Fruit fly (Drosophila melanogaster) whole organism, wandering third instar larva: ENCODE results near the gene CG6656.
A peak's percentile ranks its signal among the peaks of the same experiment; 100 is the strongest.

Experiments used
- Abd-B ChIP-seq: fragments of >200 bp; optimal IDR thresholded peaks from 2 replicates; lab custom pipeline; 2017; ENCODE audit warnings: missing biosample characterization, missing genetic modification characterization
- CG32264 ChIP-seq: fragments of 200-800 bp; sonication (Bioruptor generic); optimal IDR thresholded peaks from 2 replicates; lab custom pipeline; 2016; ENCODE audit warnings: missing biosample characterization, missing genetic modification characterization
- CG9705 ChIP-seq: fragments of 200-800 bp; sonication (Bioruptor generic); optimal IDR thresholded peaks from 2 replicates; lab custom pipeline; 2018; ENCODE audit warnings: missing biosample characterization, mild to moderate bottlenecking, missing genetic modification characterization
- Dfd ChIP-seq: fragments of >200 bp; optimal IDR thresholded peaks from 2 replicates; lab custom pipeline; 2017; ENCODE audit warnings: missing biosample characterization, missing genetic modification characterization
- Dif ChIP-seq: fragments of 200-275, 200-300 bp; sonication (Bioruptor generic); optimal IDR thresholded peaks from 2 replicates; lab custom pipeline; 2018; ENCODE audit warnings: missing biosample characterization, missing genetic modification characterization; ENCODE audit not compliant: partially characterized antibody
- HLH106 ChIP-seq: fragments of 200-800 bp; optimal IDR thresholded peaks from 3 replicates; lab custom pipeline; 2019; ENCODE audit warnings: missing biosample characterization, mild to moderate bottlenecking, missing genetic modification characterization, moderate library complexity
- Hnf4 ChIP-seq: fragments of 200-800 bp; sonication (Bioruptor generic); optimal IDR thresholded peaks from 2 replicates; lab custom pipeline; 2016; ENCODE audit warnings: missing biosample characterization, mild to moderate bottlenecking, missing genetic modification characterization
- Hr78 ChIP-seq: fragments of >200 bp; optimal IDR thresholded peaks from 2 replicates; lab custom pipeline; 2017; ENCODE audit warnings: missing biosample characterization, missing genetic modification characterization
- Hr83 ChIP-seq: fragments of 200-300 bp; sonication (Bioruptor generic); optimal IDR thresholded peaks from 2 replicates; lab custom pipeline; 2016; ENCODE audit warnings: missing biosample characterization, mild to moderate bottlenecking, missing genetic modification characterization, moderate library complexity; ENCODE audit not compliant: poor library complexity, severe bottlenecking
- Jra ChIP-seq: sonication (Bioruptor generic); optimal IDR thresholded peaks from 2 replicates; lab custom pipeline; 2016; ENCODE audit warnings: missing biosample characterization, missing genetic modification characterization
- Mio ChIP-seq: sonication (Bioruptor generic); optimal IDR thresholded peaks from 2 replicates; lab custom pipeline; 2016; ENCODE audit warnings: missing biosample characterization, missing genetic modification characterization
- Myc ChIP-seq: fragments of >200 bp; optimal IDR thresholded peaks from 2 replicates; lab custom pipeline; 2017
- N ChIP-seq: fragments of >200 bp; optimal IDR thresholded peaks from 2 replicates; lab custom pipeline; 2018; ENCODE audit warnings: missing biosample characterization, missing external identifiers, missing genetic modification characterization
- OdsH ChIP-seq: fragments of 200-800 bp; sonication (Bioruptor generic); optimal IDR thresholded peaks from 2 replicates; lab custom pipeline; 2016; ENCODE audit warnings: missing biosample characterization, mild to moderate bottlenecking, missing genetic modification characterization
- Rel ChIP-seq, 2 experiments: fragments of 200-800 bp; sonication (Bioruptor generic) in 1 of 2; optimal IDR thresholded peaks; 2 replicates in 1 of 2; 3 replicates in 1 of 2; lab custom pipeline; 2016 to 2019; ENCODE audit warnings: mild to moderate bottlenecking in 2 of 2, missing biosample characterization in 2 of 2, missing genetic modification characterization in 2 of 2, moderate library complexity in 1 of 2
- Sp1 ChIP-seq: fragments of 200-800 bp; sonication (Bioruptor generic); optimal IDR thresholded peaks from 3 replicates; lab custom pipeline; 2019; ENCODE audit warnings: missing biosample characterization, mild to moderate bottlenecking, missing genetic modification characterization, moderate library complexity
- Vsx2 ChIP-seq: fragments of 200-300, 225-300 bp; sonication (Bioruptor generic); optimal IDR thresholded peaks from 2 replicates; lab custom pipeline; 2018; ENCODE audit warnings: missing biosample characterization, missing genetic modification characterization; ENCODE audit not compliant: partially characterized antibody
- br ChIP-seq: fragments of 200-800 bp; sonication (Bioruptor generic); optimal IDR thresholded peaks from 2 replicates; lab custom pipeline; 2016; ENCODE audit warnings: missing biosample characterization, missing genetic modification characterization
- brk ChIP-seq: fragments of 200-800 bp; sonication (Bioruptor generic); optimal IDR thresholded peaks from 2 replicates; lab custom pipeline; 2016; ENCODE audit warnings: missing biosample characterization, mild to moderate bottlenecking, missing genetic modification characterization
- dl ChIP-seq, 2 experiments: fragments of 175-275, 200-275 bp in 1 of 2; fragments of 200-275 bp in 1 of 2; sonication (Bioruptor generic); optimal IDR thresholded peaks; lab custom pipeline; 2018; ENCODE audit warnings: mild to moderate bottlenecking in 2 of 2, missing biosample characterization in 2 of 2, missing genetic modification characterization in 2 of 2, moderate library complexity in 2 of 2; ENCODE audit not compliant: partially characterized antibody in 2 of 2, insufficient read depth in 1 of 2
- dmrt93B ChIP-seq: fragments of 200-800 bp; sonication (Bioruptor generic); optimal IDR thresholded peaks from 2 replicates; lab custom pipeline; 2018; ENCODE audit warnings: missing biosample characterization, mild to moderate bottlenecking, missing genetic modification characterization
- dsf ChIP-seq: sonication (Bioruptor generic); optimal IDR thresholded peaks from 2 replicates; lab custom pipeline; 2016; ENCODE audit warnings: missing biosample characterization, missing genetic modification characterization, borderline replicate concordance
- ey ChIP-seq: fragments of 200-800 bp; sonication (Bioruptor generic); optimal IDR thresholded peaks from 2 replicates; lab custom pipeline; 2016; ENCODE audit warnings: missing biosample characterization, missing genetic modification characterization
- foxo ChIP-seq, 2 experiments: fragments of 200-800 bp; sonication (Bioruptor generic); optimal IDR thresholded peaks; 2 replicates in 1 of 2; 3 replicates in 1 of 2; lab custom pipeline; 2016 to 2017; ENCODE audit warnings: missing biosample characterization in 2 of 2, missing genetic modification characterization in 2 of 2
- fru ChIP-seq: fragments of 200-800 bp; sonication (Bioruptor generic); optimal IDR thresholded peaks from 3 replicates; lab custom pipeline; 2016; ENCODE audit warnings: missing biosample characterization, mild to moderate bottlenecking, missing genetic modification characterization
- h ChIP-seq: fragments of 200-800 bp; sonication (Bioruptor generic); optimal IDR thresholded peaks from 3 replicates; lab custom pipeline; 2016; ENCODE audit warnings: missing biosample characterization, mild to moderate bottlenecking, missing genetic modification characterization
- jim ChIP-seq: fragments of 175-275, 200-325 bp; sonication (Bioruptor generic); optimal IDR thresholded peaks from 2 replicates; lab custom pipeline; 2016; ENCODE audit warnings: missing biosample characterization, mild to moderate bottlenecking, missing genetic modification characterization
- lola ChIP-seq: fragments of >200 bp; optimal IDR thresholded peaks from 2 replicates; lab custom pipeline; 2017; ENCODE audit warnings: missing biosample characterization, missing genetic modification characterization
- pan ChIP-seq: fragments of >200 bp; optimal IDR thresholded peaks from 2 replicates; lab custom pipeline; 2017
- psq ChIP-seq: fragments of 200-800 bp; sonication (Bioruptor generic); optimal IDR thresholded peaks from 3 replicates; lab custom pipeline; 2017; ENCODE audit warnings: missing biosample characterization, mild to moderate bottlenecking, missing genetic modification characterization, moderate library complexity
- rgr ChIP-seq: fragments of 200-800 bp; sonication (Bioruptor generic); optimal IDR thresholded peaks from 3 replicates; lab custom pipeline; 2016; ENCODE audit warnings: missing biosample characterization, mild to moderate bottlenecking, missing genetic modification characterization
- sage ChIP-seq: fragments of 200-800 bp; sonication (Bioruptor generic); optimal IDR thresholded peaks from 2 replicates; lab custom pipeline; 2016; ENCODE audit warnings: missing biosample characterization, mild to moderate bottlenecking, missing genetic modification characterization
- sv ChIP-seq: fragments of 200-800 bp; sonication (Bioruptor generic); optimal IDR thresholded peaks from 3 replicates; lab custom pipeline; 2016; ENCODE audit warnings: missing biosample characterization, missing genetic modification characterization
- tai ChIP-seq: sonication (Bioruptor generic); optimal IDR thresholded peaks from 2 replicates; lab custom pipeline; 2016; ENCODE audit warnings: missing biosample characterization, missing genetic modification characterization
- woc ChIP-seq: sonication (Bioruptor generic); optimal IDR thresholded peaks from 2 replicates; lab custom pipeline; 2016; ENCODE audit warnings: missing biosample characterization, mild to moderate bottlenecking, missing genetic modification characterization

CG6656 gene

dm6 chr3R:21838505-21838956 is 36.6 kb upstream of the CG6656 start:
- TF ChIP-seq br (peak; percentile 82), CG32264 (GFP tag; lab: Kevin White, UChicago) (peak; percentile 29), Jra (GFP tag; lab: Kevin White, UChicago) (peak; percentile 73), dmrt93B (GFP tag; lab: Kevin White, UChicago) (peak; percentile 66), sage (peak; percentile 23), tai (peak; percentile 78), foxo (GFP tag; optimal IDR thresholded peaks at IDR 0.05; lab: Kevin White, UChicago) (peak; percentile 48 to 88), Mio (GFP tag; lab: Kevin White, UChicago) (no peak), Sp1 (peak; percentile 89), Rel (GFP tag; optimal IDR thresholded peaks at IDR 0.05; lab: Kevin White, UChicago) (peak; percentile 26), Rel (tag; optimal IDR thresholded peaks at IDR 0.05; lab: Kevin White, UChicago) (no peak), h (GFP tag; lab: Kevin White, UChicago) (peak; percentile 85), HLH106 (tag; lab: Kevin White, UChicago) (peak; percentile 79), Dif (GFP tag; lab: Kevin White, UChicago) (no peak), dsf (GFP tag; lab: Kevin White, UChicago) (peak; percentile 20), CG9705 (GFP tag; lab: Kevin White, UChicago) (peak; percentile 58), Vsx2 (no peak), ey (GFP tag; lab: Kevin White, UChicago) (peak; percentile 88), woc (GFP tag; lab: Kevin White, UChicago) (peak; percentile 84), rgr (GFP tag; lab: Kevin White, UChicago) (peak; percentile 83), Myc (lab: Kevin White, UChicago) (no peak), Hr78 (GFP tag; lab: Kevin White, UChicago) (no peak), OdsH (GFP tag; lab: Kevin White, UChicago) (peak; percentile 80), fru (GFP tag; lab: Kevin White, UChicago) (peak; percentile 90), psq (GFP tag; lab: Kevin White, UChicago) (peak; percentile 73), lola (GFP tag; lab: Kevin White, UChicago) (no peak), Hnf4 (GFP tag; lab: Kevin White, UChicago) (peak; percentile 71)

- TF ChIP-seq OdsH (GFP tag; lab: Kevin White, UChicago) (peak; percentile 19), Vsx2 (no peak), Jra (GFP tag; lab: Kevin White, UChicago) (no peak), HLH106 (tag; lab: Kevin White, UChicago) (peak; percentile 64), psq (GFP tag; lab: Kevin White, UChicago) (peak; percentile 4), dl (GFP tag; optimal IDR thresholded peaks at IDR 0.05; lab: Kevin White, UChicago; ENCODE audit: insufficient read depth in 1 of 2, partially characterized antibody in 2 of 2) (no peak), Mio (GFP tag; lab: Kevin White, UChicago) (no peak), sage (no peak), foxo (GFP tag; optimal IDR thresholded peaks at IDR 0.05; lab: Kevin White, UChicago) (peak in 1 of 2 experiments; percentile 42), Abd-B (no peak), h (GFP tag; lab: Kevin White, UChicago) (no peak), Dfd (GFP tag; lab: Kevin White, UChicago) (no peak), fru (GFP tag; lab: Kevin White, UChicago) (no peak), woc (GFP tag; lab: Kevin White, UChicago) (no peak), tai (no peak), Sp1 (peak; percentile 70), rgr (GFP tag; lab: Kevin White, UChicago) (peak; percentile 32), Hnf4 (GFP tag; lab: Kevin White, UChicago) (peak; percentile 27)
Measured at dm6 chr3R:21839636-21840035, 35.5 kb upstream of the CG6656 start.

dm6 chr3R:21840432-21840831 is 34.7 kb upstream of the CG6656 start:
- TF ChIP-seq brk (GFP tag; lab: Kevin White, UChicago) (no peak), N (GFP tag; lab: Kevin White, UChicago) (no peak), Dfd (GFP tag; lab: Kevin White, UChicago) (no peak), Hnf4 (GFP tag; lab: Kevin White, UChicago) (no peak), Vsx2 (no peak), sv (GFP tag; lab: Kevin White, UChicago) (no peak), pan (no peak), CG32264 (GFP tag; lab: Kevin White, UChicago) (no peak), br (no peak), jim (GFP tag; lab: Kevin White, UChicago) (no peak), Dif (GFP tag; lab: Kevin White, UChicago) (no peak), Hr83 (GFP tag; lab: Kevin White, UChicago) (no peak)
- TF ChIP-seq, all 38 proteins: peak for 0
